Worm (Caenorhabditis elegans): Measurements from ENCODE around the gene C02B8.12.
A peak's percentile ranks its signal among the peaks of the same experiment; 100 is the strongest.

ce11 chrX:8098813-8099360 is 24.3 kb downstream of the C02B8.12 start, which contains the start of gene catp-5:
- no peak for TF ChIP-seq ztf-11 (tag; optimal IDR thresholded peaks at IDR 0.05)
- TF ChIP-seq lin-39 (tag; optimal IDR thresholded peaks at IDR 0.05) = no peak
- peak; percentile 85 for TF ChIP-seq elt-2 (tag; optimal IDR thresholded peaks at IDR 0.05)
- TF ChIP-seq pqm-1 (tag; optimal IDR thresholded peaks at IDR 0.05) = peak; percentile 46
- TF ChIP-seq egl-5 (tag; optimal IDR thresholded peaks at IDR 0.05) = no peak
- TF ChIP-seq nhr-76 (tag; optimal IDR thresholded peaks at IDR 0.05) = no peak
- TF ChIP-seq pha-4 (tag; optimal IDR thresholded peaks at IDR 0.05) = no peak
- TF ChIP-seq ztf-4 (tag; optimal IDR thresholded peaks at IDR 0.05) = no peak
- TF ChIP-seq R02D3.7 (tag; optimal IDR thresholded peaks at IDR 0.05) = no peak
- no peak for TF ChIP-seq unc-62 (GFP tag; optimal IDR thresholded peaks at IDR 0.05)
- no peak for TF ChIP-seq mdl-1 (tag; optimal IDR thresholded peaks at IDR 0.05)
